Fruit fly (Drosophila melanogaster): Measurements from ENCODE around the gene CG16890.
A peak's percentile ranks its signal among the peaks of the same experiment; 100 is the strongest.

dm6 chr2L:13778648-13779047, 5.5 kb downstream of the CG16890 start:
- peak; percentile 27; the same call in 1 of the 2 replicates for TF ChIP-seq CG12605 (GFP tag; IDR thresholded peaks at IDR 0.05)
- peak; percentile 48; the same call in 1 of the 2 replicates for TF ChIP-seq rn (GFP tag; IDR thresholded peaks at IDR 0.05)
- TF ChIP-seq CG34367 (tag; optimal IDR thresholded peaks at IDR 0.05) = no peak
- TF ChIP-seq EcR (GFP tag; optimal IDR thresholded peaks at IDR 0.05) = no peak
- TF ChIP-seq CG14655 (GFP tag; optimal IDR thresholded peaks at IDR 0.05) = peak; percentile 67
- no peak for TF ChIP-seq CG10348 (GFP tag; IDR thresholded peaks at IDR 0.05)
